Fruit fly (Drosophila melanogaster) whole organism, prepupa: ENCODE data around the gene Smg5.
A peak's percentile ranks its signal among the peaks of the same experiment; 100 is the strongest.

ENCODE experiments used
- Blimp-1 ChIP-seq: fragments of 200-800 bp; sonication (Bioruptor generic); optimal IDR thresholded peaks from 3 replicates; lab custom pipeline; 2017; ENCODE audit warnings: missing biosample characterization, missing genetic modification characterization, mild to moderate bottlenecking, moderate library complexity, missing genetic modification reagents
- CG11762 ChIP-seq: fragments of 200-800 bp; sonication (Bioruptor generic); optimal IDR thresholded peaks from 3 replicates; lab custom pipeline; 2016; ENCODE audit warnings: missing biosample characterization, missing genetic modification characterization; ENCODE audit not compliant: insufficient read depth
- CG11902 ChIP-seq: fragments of 200-800 bp; sonication (Bioruptor generic); optimal IDR thresholded peaks from 3 replicates; lab custom pipeline; 2016; ENCODE audit warnings: missing biosample characterization, missing genetic modification characterization
- CG1621 ChIP-seq: fragments of 200-800 bp; sonication (Bioruptor generic); optimal IDR thresholded peaks from 3 replicates; lab custom pipeline; 2018; ENCODE audit warnings: missing biosample characterization, mild to moderate bottlenecking, missing genetic modification characterization
- CG3919 ChIP-seq: fragments of 200-800 bp; sonication (Bioruptor generic); optimal IDR thresholded peaks from 3 replicates; lab custom pipeline; 2016; ENCODE audit warnings: missing biosample characterization, missing genetic modification characterization
- CG4318 ChIP-seq: fragments of 200-800 bp; sonication (Bioruptor generic); optimal IDR thresholded peaks from 3 replicates; lab custom pipeline; 2017; ENCODE audit warnings: missing biosample characterization, mild to moderate bottlenecking, missing genetic modification characterization
- CG6792 ChIP-seq: fragments of 200-800 bp; sonication (Bioruptor generic); optimal IDR thresholded peaks from 3 replicates; lab custom pipeline; 2016; ENCODE audit warnings: missing biosample characterization, missing genetic modification characterization
- CG6854 ChIP-seq: fragments of 200-800 bp; sonication (Bioruptor generic); optimal IDR thresholded peaks from 2 replicates; lab custom pipeline; 2017; ENCODE audit warnings: missing biosample characterization, mild to moderate bottlenecking, missing genetic modification characterization
- CG8119 ChIP-seq: fragments of 200-800 bp; sonication (Bioruptor generic); IDR thresholded peaks from 3 replicates; pipeline ENCODE4 v1.3.6; 2022; ENCODE audit warnings: missing biosample characterization, missing genetic modification characterization
- CG9139 ChIP-seq: fragments of 200-800 bp; sonication (Bioruptor generic); optimal IDR thresholded peaks from 3 replicates; lab custom pipeline; 2017; ENCODE audit warnings: missing biosample characterization, mild to moderate bottlenecking, missing genetic modification characterization
- Eip75B ChIP-seq: fragments of 200-800 bp; sonication (Bioruptor generic); optimal IDR thresholded peaks from 3 replicates; lab custom pipeline; 2016; ENCODE audit warnings: missing biosample characterization, missing genetic modification characterization
- Ets21C ChIP-seq: fragments of 200-800 bp; sonication (Bioruptor generic); optimal IDR thresholded peaks from 3 replicates; lab custom pipeline; 2016; ENCODE audit warnings: missing biosample characterization, missing genetic modification characterization
- Ets96B ChIP-seq: fragments of 200-800 bp; optimal IDR thresholded peaks from 2 replicates; lab custom pipeline; 2019; ENCODE audit warnings: missing biosample characterization, mild to moderate bottlenecking, missing genetic modification characterization, moderate library complexity
- Hr38 ChIP-seq: sonication (Bioruptor generic); optimal IDR thresholded peaks from 2 replicates; lab custom pipeline; 2016; ENCODE audit warnings: missing biosample characterization, missing genetic modification characterization
- Hr39 ChIP-seq: fragments of 200-800 bp; sonication (Bioruptor generic); optimal IDR thresholded peaks from 2 replicates; lab custom pipeline; 2016; ENCODE audit warnings: missing biosample characterization, missing genetic modification characterization
- OdsH ChIP-seq: fragments of 200-800 bp; sonication (Bioruptor generic); optimal IDR thresholded peaks from 3 replicates; lab custom pipeline; 2016; ENCODE audit warnings: missing biosample characterization, missing genetic modification characterization
- Sox14 ChIP-seq: fragments of 200-800 bp; sonication (Bioruptor generic); optimal IDR thresholded peaks from 3 replicates; lab custom pipeline; 2016; ENCODE audit warnings: missing biosample characterization, missing genetic modification characterization
- acj6 ChIP-seq: fragments of 200-800 bp; sonication (Bioruptor generic); optimal IDR thresholded peaks from 3 replicates; lab custom pipeline; 2016; ENCODE audit warnings: missing biosample characterization, missing genetic modification characterization
- eg ChIP-seq: fragments of 200-800 bp; sonication (Bioruptor generic); IDR thresholded peaks from 3 replicates; pipeline ENCODE4 v1.3.6; 2022; ENCODE audit warnings: missing biosample characterization, missing genetic modification characterization
- esn ChIP-seq: fragments of 200-800 bp; sonication (Bioruptor generic); optimal IDR thresholded peaks from 2 replicates; lab custom pipeline; 2016; ENCODE audit warnings: missing biosample characterization, mild to moderate bottlenecking, missing genetic modification characterization, moderate library complexity
- fkh ChIP-seq: fragments of 200-800 bp; sonication (Bioruptor generic); optimal IDR thresholded peaks from 3 replicates; lab custom pipeline; 2017; ENCODE audit warnings: missing biosample characterization, mild to moderate bottlenecking, missing genetic modification characterization, moderate library complexity
- spab ChIP-seq: fragments of 200-800 bp; sonication (Bioruptor generic); optimal IDR thresholded peaks from 2 replicates; lab custom pipeline; 2017; ENCODE audit warnings: missing biosample characterization, mild to moderate bottlenecking, missing genetic modification characterization, missing genetic modification reagents
- ss ChIP-seq, 2 experiments: fragments of 200-800 bp; sonication (Bioruptor generic); optimal IDR thresholded peaks; 2 replicates in 1 of 2; 3 replicates in 1 of 2; lab custom pipeline; 2017 to 2018; ENCODE audit warnings: mild to moderate bottlenecking in 2 of 2, missing biosample characterization in 2 of 2, missing genetic modification characterization in 2 of 2, moderate library complexity in 1 of 2
- topi ChIP-seq: fragments of 200-800 bp; sonication (Bioruptor generic); optimal IDR thresholded peaks from 3 replicates; lab custom pipeline; 2016; ENCODE audit warnings: missing biosample characterization, missing genetic modification characterization

Smg5 gene

DNA sequence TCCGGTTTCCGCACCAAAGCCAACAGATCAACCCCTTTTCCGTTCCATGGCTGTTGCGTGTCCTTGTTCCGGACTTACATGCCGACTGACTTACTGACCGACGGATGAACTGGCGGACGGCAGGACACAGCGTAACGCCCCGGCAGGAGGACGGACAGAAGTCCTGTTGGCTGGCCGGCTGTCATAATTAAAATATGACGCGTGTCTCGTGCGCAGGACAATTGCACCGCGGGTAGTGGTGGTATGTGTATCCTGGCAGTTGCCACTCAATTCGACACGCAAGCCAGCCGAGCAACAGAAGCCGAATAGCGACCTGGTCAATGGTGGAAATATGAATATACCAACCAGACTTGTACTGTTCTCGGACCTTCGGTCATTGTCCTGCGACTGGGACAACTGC is 35.1 kb downstream of the Smg5 start:
- peak in 1 of 2 experiments; percentile 67 for TF ChIP-seq ss (GFP tag; optimal IDR thresholded peaks at IDR 0.05; lab: Kevin White, UChicago)
- TF ChIP-seq CG8119 (GFP tag; lab: Robert Waterston, UW) = no peak

DNA sequence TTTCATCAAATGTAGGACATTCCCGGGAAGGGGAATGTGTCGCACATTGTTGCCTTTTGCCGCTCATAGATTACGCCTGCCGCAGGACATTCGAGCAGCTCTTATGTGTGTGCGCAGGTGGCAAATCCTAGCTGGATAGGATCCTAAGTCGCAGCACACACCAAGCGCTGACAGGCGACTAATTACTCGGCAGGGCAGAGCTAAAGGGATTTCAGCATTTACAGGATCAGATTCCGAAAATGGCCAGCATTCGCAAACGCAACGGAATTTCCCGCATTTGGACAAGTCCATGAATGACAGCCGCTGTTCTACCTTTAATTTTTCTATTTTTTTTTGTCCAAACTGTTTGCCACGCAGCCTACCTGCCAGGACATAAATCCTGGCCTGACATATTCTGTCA is 36.8 kb downstream of the Smg5 start:
- TF ChIP-seq acj6 (GFP tag; lab: Kevin White, UChicago) = no peak
- no peak for TF ChIP-seq topi (GFP tag; lab: Kevin White, UChicago)

DNA sequence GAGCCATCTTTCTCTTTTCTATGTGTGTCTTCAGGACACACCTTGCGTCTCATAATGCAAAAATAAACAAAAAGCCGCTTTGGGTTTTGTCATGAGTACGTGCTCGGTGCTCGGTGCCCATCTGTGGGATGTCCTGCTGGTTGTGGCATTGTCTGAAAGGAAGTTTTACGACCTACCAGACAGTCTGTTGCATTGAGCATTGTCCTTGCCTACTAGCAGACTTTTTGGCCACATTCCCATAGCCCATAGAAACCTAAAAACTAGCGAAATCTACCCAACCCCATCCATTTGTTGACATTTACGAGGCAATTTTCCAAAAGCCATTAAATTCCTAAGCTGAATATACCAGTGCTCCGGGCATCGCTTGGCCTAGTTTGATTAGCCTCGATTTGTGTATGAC is 53.4 kb downstream of the Smg5 start:
- no peak for TF ChIP-seq CG8119 (GFP tag; lab: Robert Waterston, UW)
- no peak for TF ChIP-seq spab (GFP tag; lab: Kevin White, UChicago)
- no peak for TF ChIP-seq CG9139 (GFP tag; lab: Kevin White, UChicago)
- TF ChIP-seq esn (GFP tag; lab: Kevin White, UChicago) = no peak
- no peak for TF ChIP-seq CG4318 (GFP tag; lab: Kevin White, UChicago)
- TF ChIP-seq fkh (GFP tag; lab: Kevin White, UChicago) = no peak
- no peak for TF ChIP-seq CG6854 (GFP tag; lab: Kevin White, UChicago)
- no peak for TF ChIP-seq Blimp-1 (GFP tag; lab: Kevin White, UChicago)
- TF ChIP-seq Ets21C (GFP tag; lab: Kevin White, UChicago) = no peak
- TF ChIP-seq Hr38 (GFP tag; lab: Kevin White, UChicago) = no peak
- no peak for TF ChIP-seq CG11902
- no peak for TF ChIP-seq Sox14 (GFP tag; lab: Kevin White, UChicago)
- no peak for TF ChIP-seq CG1621 (tag; lab: Kevin White, UChicago)
- TF ChIP-seq Eip75B (GFP tag; lab: Kevin White, UChicago) = no peak

DNA sequence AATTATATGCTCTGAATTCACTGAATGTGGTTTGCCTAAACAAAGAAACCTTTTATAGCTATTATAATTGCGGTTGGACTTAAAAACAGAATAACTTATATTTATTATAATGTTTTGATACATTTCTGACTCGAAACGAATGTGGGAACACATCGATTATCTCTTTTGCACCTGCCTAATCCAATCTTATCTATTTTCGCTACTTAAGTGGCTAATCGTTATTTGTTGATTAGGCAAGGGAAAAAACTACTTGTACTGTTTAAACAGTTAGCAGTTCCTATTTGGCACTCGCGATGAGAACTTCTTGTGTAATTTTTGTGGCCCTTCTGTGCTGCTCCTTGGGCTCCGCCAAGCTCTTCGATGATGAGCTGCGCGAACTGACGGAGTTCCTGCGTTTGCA is 55.3 kb downstream of the Smg5 start, which contains the start of gene CG7968:
Gene CG7968, plus strand, starts transcription at position 276 of the 400 bp plus-strand sequence.
- no peak for TF ChIP-seq Sox14 (GFP tag; lab: Kevin White, UChicago)
- TF ChIP-seq Hr39 (GFP tag; lab: Kevin White, UChicago) = no peak
- no peak for TF ChIP-seq Ets21C (GFP tag; lab: Kevin White, UChicago)
- no peak for TF ChIP-seq Ets96B
- no peak for TF ChIP-seq CG3919
- TF ChIP-seq CG6792 (GFP tag; lab: Kevin White, UChicago) = no peak
- TF ChIP-seq CG11762 (GFP tag; lab: Kevin White, UChicago) = no peak
- no peak for TF ChIP-seq OdsH (GFP tag; lab: Kevin White, UChicago)
- no peak for TF ChIP-seq eg (GFP tag; lab: Robert Waterston, UW)
